Worm (Caenorhabditis elegans): ENCODE measurements around the gene C33D3.4.
A peak's percentile ranks its signal among the peaks of the same experiment; 100 is the strongest.

The C33D3.4 gene

ce11 chrX:10479108-10479738 lies 9.6 kb upstream of the C33D3.4 start:
- TF ChIP-seq elt-3 (tag; optimal IDR thresholded peaks at IDR 0.05), result no peak
- peak; percentile 73 for TF ChIP-seq fos-1 (tag; optimal IDR thresholded peaks at IDR 0.05)
- TF ChIP-seq unc-62 (GFP tag; optimal IDR thresholded peaks at IDR 0.05), result no peak
- no peak for TF ChIP-seq skn-1 (tag; optimal IDR thresholded peaks at IDR 0.05)
- TF ChIP-seq lin-39 (tag; optimal IDR thresholded peaks at IDR 0.05), result no peak

ce11 chrX:10480563-10481290 lies 8.1 kb upstream of the C33D3.4 start, which contains the start of gene elt-2:
elt-2 (plus strand) TSS chrX:10481240.
- TF ChIP-seq peb-1 (tag; optimal IDR thresholded peaks at IDR 0.05) (no peak), crh-2 (tag; optimal IDR thresholded peaks at IDR 0.05) (peak; percentile 31), lin-11 (tag; optimal IDR thresholded peaks at IDR 0.05) (no peak), skn-1 (tag; optimal IDR thresholded peaks at IDR 0.05) (no peak), F13H6.1 (tag; optimal IDR thresholded peaks at IDR 0.05) (peak; percentile 34), C34F6.9 (tag; optimal IDR thresholded peaks at IDR 0.05) (no peak), ztf-4 (tag; optimal IDR thresholded peaks at IDR 0.05) (no peak), zag-1 (tag; optimal IDR thresholded peaks at IDR 0.05) (no peak), blmp-1 (tag; optimal IDR thresholded peaks at IDR 0.05; ENCODE audit: insufficient read depth) (no peak), sem-4 (tag; optimal IDR thresholded peaks at IDR 0.05) (no peak), sma-9 (GFP tag; optimal IDR thresholded peaks at IDR 0.05) (peak; percentile 73), sma-9 (tag; optimal IDR thresholded peaks at IDR 0.05) (no peak), nhr-6 (tag; optimal IDR thresholded peaks at IDR 0.05) (no peak), nhr-11 (tag; optimal IDR thresholded peaks at IDR 0.05) (no peak), ztf-1 (GFP tag; conservative IDR thresholded peaks at IDR 0.05) (no peak), ama-1 (optimal IDR thresholded peaks at IDR 0.05) (no peak), Y55F3AM.14 (GFP tag; optimal IDR thresholded peaks at IDR 0.05) (no peak), mdl-1 (tag; optimal IDR thresholded peaks at IDR 0.05) (no peak), elt-1 (tag; optimal IDR thresholded peaks at IDR 0.05) (no peak), unc-62 (GFP tag; optimal IDR thresholded peaks at IDR 0.05) (no peak), snpc-4 (tag; optimal IDR thresholded peaks at IDR 0.05) (no peak), dmd-4 (tag; optimal IDR thresholded peaks at IDR 0.05) (no peak), nhr-77 (tag; optimal IDR thresholded peaks at IDR 0.05) (no peak), lsy-2 (tag; optimal IDR thresholded peaks at IDR 0.05) (peak in 1 of 2 experiments; percentile 57), ztf-11 (tag; optimal IDR thresholded peaks at IDR 0.05) (no peak), ceh-82 (tag; optimal IDR thresholded peaks at IDR 0.05) (no peak), ceh-16 (tag; optimal IDR thresholded peaks at IDR 0.05) (no peak), elt-3 (tag; optimal IDR thresholded peaks at IDR 0.05) (no peak), gmeb-1 (tag; optimal IDR thresholded peaks at IDR 0.05) (peak; percentile 58), mab-5 (tag; optimal IDR thresholded peaks at IDR 0.05) (no peak), mbf-1 (tag; optimal IDR thresholded peaks at IDR 0.05) (no peak), nhr-25 (tag; optimal IDR thresholded peaks at IDR 0.05) (no peak), alr-1 (tag; optimal IDR thresholded peaks at IDR 0.05) (no peak), nhr-21 (tag; optimal IDR thresholded peaks at IDR 0.05) (no peak), unc-55 (GFP tag; optimal IDR thresholded peaks at IDR 0.05) (no peak), fos-1 (tag; optimal IDR thresholded peaks at IDR 0.05) (peak; percentile 95), nhr-10 (tag; optimal IDR thresholded peaks at IDR 0.05) (no peak), ZK546.5 (tag; optimal IDR thresholded peaks at IDR 0.05) (no peak), R02D3.7 (tag; optimal IDR thresholded peaks at IDR 0.05) (no peak), egl-27 (tag; optimal IDR thresholded peaks at IDR 0.05) (no peak), sma-3 (GFP tag; optimal IDR thresholded peaks at IDR 0.05) (peak; percentile 36), lin-13 (GFP tag; optimal IDR thresholded peaks at IDR 0.05) (no peak), aly-2 (tag; optimal IDR thresholded peaks at IDR 0.05) (no peak), nhr-129 (tag; optimal IDR thresholded peaks at IDR 0.05) (no peak), nhr-237 (tag; optimal IDR thresholded peaks at IDR 0.05) (no peak), nhr-12 (tag; optimal IDR thresholded peaks at IDR 0.05) (no peak), nhr-23 (tag; optimal IDR thresholded peaks at IDR 0.05) (no peak), unc-39 (tag; optimal IDR thresholded peaks at IDR 0.05) (no peak), lin-39 (tag; optimal IDR thresholded peaks at IDR 0.05) (no peak)

Measured in whole organism, L2 larva.